Fruit fly (Drosophila melanogaster) whole organism, wandering third instar larva: ENCODE measurements around the gene Shawl.

Experiments used
- CG9705 ChIP-seq: fragments of 200-800 bp; sonication (Bioruptor generic); optimal IDR thresholded peaks from 2 replicates; lab custom pipeline; 2018; ENCODE audit warnings: missing biosample characterization, mild to moderate bottlenecking, missing genetic modification characterization
- Dfd ChIP-seq: fragments of >200 bp; optimal IDR thresholded peaks from 2 replicates; lab custom pipeline; 2017; ENCODE audit warnings: missing biosample characterization, missing genetic modification characterization
- Dif ChIP-seq: fragments of 200-275, 200-300 bp; sonication (Bioruptor generic); optimal IDR thresholded peaks from 2 replicates; lab custom pipeline; 2018; ENCODE audit warnings: missing biosample characterization, missing genetic modification characterization; ENCODE audit not compliant: partially characterized antibody
- OdsH ChIP-seq: fragments of 200-800 bp; sonication (Bioruptor generic); optimal IDR thresholded peaks from 2 replicates; lab custom pipeline; 2016; ENCODE audit warnings: missing biosample characterization, mild to moderate bottlenecking, missing genetic modification characterization
- Sp1 ChIP-seq: fragments of 200-800 bp; sonication (Bioruptor generic); optimal IDR thresholded peaks from 3 replicates; lab custom pipeline; 2019; ENCODE audit warnings: missing biosample characterization, mild to moderate bottlenecking, missing genetic modification characterization, moderate library complexity
- dsf ChIP-seq: sonication (Bioruptor generic); optimal IDR thresholded peaks from 2 replicates; lab custom pipeline; 2016; ENCODE audit warnings: missing biosample characterization, missing genetic modification characterization, borderline replicate concordance
- foxo ChIP-seq, 2 experiments: fragments of 200-800 bp; sonication (Bioruptor generic); optimal IDR thresholded peaks; 2 replicates in 1 of 2; 3 replicates in 1 of 2; lab custom pipeline; 2016 to 2017; ENCODE audit warnings: missing biosample characterization in 2 of 2, missing genetic modification characterization in 2 of 2
- fru ChIP-seq: fragments of 200-800 bp; sonication (Bioruptor generic); optimal IDR thresholded peaks from 3 replicates; lab custom pipeline; 2016; ENCODE audit warnings: missing biosample characterization, mild to moderate bottlenecking, missing genetic modification characterization
- h ChIP-seq: fragments of 200-800 bp; sonication (Bioruptor generic); optimal IDR thresholded peaks from 3 replicates; lab custom pipeline; 2016; ENCODE audit warnings: missing biosample characterization, mild to moderate bottlenecking, missing genetic modification characterization
- psq ChIP-seq: fragments of 200-800 bp; sonication (Bioruptor generic); optimal IDR thresholded peaks from 3 replicates; lab custom pipeline; 2017; ENCODE audit warnings: missing biosample characterization, mild to moderate bottlenecking, missing genetic modification characterization, moderate library complexity
- sage ChIP-seq: fragments of 200-800 bp; sonication (Bioruptor generic); optimal IDR thresholded peaks from 2 replicates; lab custom pipeline; 2016; ENCODE audit warnings: missing biosample characterization, mild to moderate bottlenecking, missing genetic modification characterization
- usp ChIP-seq: fragments of >200 bp; optimal IDR thresholded peaks from 2 replicates; lab custom pipeline; 2017; ENCODE audit warnings: missing biosample characterization, missing genetic modification characterization

DNA sequence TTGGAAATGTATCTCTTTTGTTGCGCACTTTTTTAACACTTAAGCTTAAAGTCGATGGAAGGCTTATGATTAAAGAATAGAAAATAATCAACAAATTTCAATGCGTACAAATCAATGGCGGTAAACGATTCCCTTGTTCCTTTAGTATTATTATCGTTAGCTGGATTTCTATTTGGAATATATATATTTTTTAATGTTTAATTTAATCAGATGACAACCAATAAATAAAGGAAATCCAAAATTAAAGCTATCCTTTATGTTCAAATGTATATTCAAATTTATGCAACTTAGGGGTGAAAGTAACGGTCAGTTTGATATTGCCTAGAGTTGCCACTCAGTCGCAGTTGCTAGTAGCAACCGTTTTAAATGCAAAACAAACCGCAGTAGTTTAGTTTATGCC is 20.1 kb upstream of the Shawl start, which contains the start of gene CG3769:
- TF ChIP-seq Sp1 (GFP tag; lab: Kevin White, UChicago) (no peak), sage (GFP tag; lab: Kevin White, UChicago) (no peak), h (GFP tag; lab: Kevin White, UChicago) (no peak), psq (no peak), Dfd (GFP tag; lab: Kevin White, UChicago) (no peak), foxo (GFP tag; optimal IDR thresholded peaks at IDR 0.05; lab: Kevin White, UChicago) (no peak), dsf (GFP tag; lab: Kevin White, UChicago) (no peak), usp (no peak), OdsH (GFP tag; lab: Kevin White, UChicago) (no peak), CG9705 (GFP tag; lab: Kevin White, UChicago) (no peak), fru (GFP tag; lab: Kevin White, UChicago) (no peak), Dif (no peak)
